Fruit fly (Drosophila melanogaster) whole organism, embryonic: Measurements from ENCODE around the gene Vps26.

ENCODE experiments used
- Asciz ChIP-seq: fragments of 200-800 bp; sonication (Bioruptor generic); optimal IDR thresholded peaks from 2 replicates; lab custom pipeline; 2017; ENCODE audit warnings: missing biosample characterization, mild to moderate bottlenecking, missing genetic modification characterization, missing genetic modification reagents
- CG10654 ChIP-seq: fragments of 200-800 bp; sonication (Bioruptor generic); optimal IDR thresholded peaks from 2 replicates; lab custom pipeline; 2016; ENCODE audit warnings: missing biosample characterization, missing genetic modification characterization
- CG10979 ChIP-seq: fragments of 200-800 bp; sonication (Bioruptor generic); optimal IDR thresholded peaks from 2 replicates; lab custom pipeline; 2018; ENCODE audit warnings: missing biosample characterization, mild to moderate bottlenecking, missing genetic modification characterization, moderate library complexity
- CG13287 ChIP-seq: fragments of 200-800 bp; sonication (Bioruptor generic); IDR thresholded peaks from 2 replicates; pipeline ENCODE4 v1.3.6; 2022; ENCODE audit warnings: missing biosample characterization, missing genetic modification characterization; ENCODE audit not compliant: partially characterized antibody
- CG14050 ChIP-seq: fragments of 200-800 bp; sonication (Bioruptor generic); IDR thresholded peaks from 3 replicates; pipeline ENCODE4 v1.3.6; 2022; ENCODE audit warnings: missing biosample characterization, missing genetic modification characterization
- CG14667 ChIP-seq: fragments of 200-800 bp; sonication (Bioruptor generic); IDR thresholded peaks from 2 replicates; pipeline ENCODE4 v1.3.6; 2022; ENCODE audit warnings: missing biosample characterization, missing genetic modification characterization
- CG15269 ChIP-seq: fragments of 200-800 bp; sonication (Bioruptor generic); optimal IDR thresholded peaks from 2 replicates; lab custom pipeline; 2018; ENCODE audit warnings: missing biosample characterization, mild to moderate bottlenecking, missing genetic modification characterization, moderate library complexity
- CG15479 ChIP-seq: fragments of 200-800 bp; sonication (Bioruptor generic); optimal IDR thresholded peaks from 3 replicates; lab custom pipeline; 2019; ENCODE audit warnings: missing biosample characterization, mild to moderate bottlenecking, missing genetic modification characterization, moderate library complexity
- CG17912 ChIP-seq: fragments of 200-800 bp; sonication (Bioruptor generic); optimal IDR thresholded peaks from 2 replicates; lab custom pipeline; 2018; ENCODE audit warnings: missing biosample characterization, mild to moderate bottlenecking, missing genetic modification characterization
- CG18476 ChIP-seq: fragments of 200-800 bp; sonication (Bioruptor generic); optimal IDR thresholded peaks from 2 replicates; lab custom pipeline; 2016; ENCODE audit warnings: missing biosample characterization, mild to moderate bottlenecking, missing genetic modification characterization
- CG2129 ChIP-seq: fragments of 200-800 bp; sonication (Bioruptor generic); IDR thresholded peaks from 2 replicates; pipeline ENCODE4 v1.3.6; 2022; ENCODE audit warnings: missing biosample characterization, missing genetic modification characterization; ENCODE audit not compliant: partially characterized antibody
- CG3065 ChIP-seq: fragments of 200-800 bp; sonication (Bioruptor generic); optimal IDR thresholded peaks from 2 replicates; lab custom pipeline; 2016; ENCODE audit warnings: missing biosample characterization, missing genetic modification characterization
- CG32532 ChIP-seq: fragments of 200-800 bp; sonication (Bioruptor generic); IDR thresholded peaks from 2 replicates; pipeline ENCODE4 v1.3.6; 2022; ENCODE audit warnings: missing biosample characterization, missing genetic modification characterization
- CG3995 ChIP-seq: fragments of 200-800 bp; sonication (Bioruptor generic); optimal IDR thresholded peaks from 3 replicates; lab custom pipeline; 2016; ENCODE audit warnings: missing biosample characterization, missing genetic modification characterization
- CG5245 ChIP-seq: fragments of 200-800 bp; sonication (Bioruptor generic); optimal IDR thresholded peaks from 3 replicates; lab custom pipeline; 2016; ENCODE audit warnings: missing biosample characterization, missing genetic modification characterization
- CG9215 ChIP-seq: fragments of 200-800 bp; sonication (Bioruptor generic); IDR thresholded peaks from 2 replicates; pipeline ENCODE4 v1.3.6; 2022; ENCODE audit warnings: missing biosample characterization, missing genetic modification characterization
- CG9876 ChIP-seq: fragments of 200-800 bp; sonication (Bioruptor generic); optimal IDR thresholded peaks from 2 replicates; lab custom pipeline; 2016; ENCODE audit warnings: missing biosample characterization, missing genetic modification characterization
- D ChIP-seq, 2 experiments: fragments of 200-800 bp in 1 of 2; fragments of >200 bp in 1 of 2; sonication (Bioruptor generic) in 1 of 2; optimal IDR thresholded peaks; 2 replicates in 1 of 2; 3 replicates in 1 of 2; lab custom pipeline; 2017; ENCODE audit warnings: mild to moderate bottlenecking in 1 of 2, missing biosample characterization in 1 of 2, missing genetic modification characterization in 1 of 2, missing genetic modification reagents in 1 of 2
- Dad ChIP-seq: fragments of 200-800 bp; sonication (Bioruptor generic); optimal IDR thresholded peaks from 3 replicates; lab custom pipeline; 2016; ENCODE audit warnings: missing biosample characterization, missing genetic modification characterization
- Dek ChIP-seq: fragments of 200-800 bp; sonication (Bioruptor generic); optimal IDR thresholded peaks from 3 replicates; lab custom pipeline; 2019; ENCODE audit warnings: missing biosample characterization, mild to moderate bottlenecking, missing genetic modification characterization, moderate library complexity
- Doc2 ChIP-seq: fragments of 200-800 bp; sonication (Bioruptor generic); IDR thresholded peaks from 2 replicates; pipeline ENCODE4 v1.3.6; 2022; ENCODE audit warnings: missing biosample characterization, missing genetic modification characterization
- Elba2 ChIP-seq: fragments of 200-800 bp; sonication (Bioruptor generic); optimal IDR thresholded peaks from 3 replicates; lab custom pipeline; 2016; ENCODE audit warnings: missing biosample characterization, missing genetic modification characterization
- Fer2 ChIP-seq: fragments of 200-800 bp; sonication (Bioruptor generic); optimal IDR thresholded peaks from 2 replicates; lab custom pipeline; 2018; ENCODE audit warnings: missing biosample characterization, mild to moderate bottlenecking, missing genetic modification characterization, moderate library complexity
- GATAe ChIP-seq: fragments of 200-800 bp; sonication (Bioruptor generic); conservative IDR thresholded peaks from 2 replicates; pipeline ENCODE4 v1.3.6; 2022; ENCODE audit warnings: missing biosample characterization, missing genetic modification characterization
- Gsc ChIP-seq: fragments of 200-800 bp; sonication (Bioruptor generic); IDR thresholded peaks from 2 replicates; pipeline ENCODE4 v1.3.6; 2022; ENCODE audit warnings: missing biosample characterization, missing genetic modification characterization
- HHEX ChIP-seq: fragments of 200-800 bp; sonication (Bioruptor generic); optimal IDR thresholded peaks from 3 replicates; lab custom pipeline; 2017; ENCODE audit warnings: missing biosample characterization, mild to moderate bottlenecking, missing genetic modification characterization, missing genetic modification reagents
- Hand ChIP-seq: fragments of 200-800 bp; sonication (Bioruptor generic); optimal IDR thresholded peaks from 2 replicates; lab custom pipeline; 2017; ENCODE audit warnings: mild to moderate bottlenecking, missing biosample characterization, missing genetic modification reagents, missing genetic modification characterization
- MESR4 ChIP-seq: fragments of 200-800 bp; sonication (Bioruptor generic); optimal IDR thresholded peaks from 2 replicates; lab custom pipeline; 2018; ENCODE audit warnings: missing biosample characterization, mild to moderate bottlenecking, missing genetic modification characterization, moderate library complexity
- Ptx1 ChIP-seq: fragments of 200-800 bp; sonication (Bioruptor generic); IDR thresholded peaks from 2 replicates; pipeline ENCODE4 v1.3.6; 2022; ENCODE audit warnings: missing biosample characterization, missing genetic modification characterization
- Rfx ChIP-seq: fragments of 200-800 bp; sonication (Bioruptor generic); IDR thresholded peaks from 2 replicates; pipeline ENCODE4 v1.3.6; 2022; ENCODE audit warnings: missing biosample characterization, missing genetic modification characterization
- Six4 ChIP-seq: fragments of 200-800 bp; sonication (Bioruptor generic); optimal IDR thresholded peaks from 2 replicates; lab custom pipeline; 2016; ENCODE audit warnings: missing biosample characterization, missing genetic modification characterization
- Tbp ChIP-seq: fragments of >200 bp; optimal IDR thresholded peaks from 2 replicates; lab custom pipeline; 2018; ENCODE audit warnings: missing biosample characterization, missing genetic modification characterization
- ap ChIP-seq: fragments of 200-800 bp; sonication (Bioruptor generic); IDR thresholded peaks from 2 replicates; pipeline ENCODE4 v1.3.6; 2022; ENCODE audit warnings: missing biosample characterization, missing genetic modification characterization
- ato ChIP-seq: fragments of 200-800 bp; sonication (Bioruptor generic); IDR thresholded peaks from 2 replicates; pipeline ENCODE4 v1.3.6; 2022; ENCODE audit warnings: missing biosample characterization, missing genetic modification characterization; ENCODE audit not compliant: partially characterized antibody
- ci ChIP-seq: fragments of 200-800 bp; sonication (Bioruptor generic); IDR thresholded peaks from 3 replicates; pipeline ENCODE4 v1.3.6; 2022; ENCODE audit warnings: missing biosample characterization, missing genetic modification characterization
- crol ChIP-seq: fragments of 200-800 bp; sonication (Bioruptor generic); IDR thresholded peaks from 2 replicates; pipeline ENCODE4 v1.3.6; 2022; ENCODE audit warnings: missing biosample characterization, missing genetic modification characterization
- cwo ChIP-seq: fragments of 200-800 bp; sonication (Bioruptor generic); optimal IDR thresholded peaks from 3 replicates; lab custom pipeline; 2017; ENCODE audit warnings: missing biosample characterization, missing genetic modification characterization, mild to moderate bottlenecking, moderate library complexity, missing genetic modification reagents
- danr ChIP-seq: fragments of 200-800 bp; sonication (Bioruptor generic); IDR thresholded peaks from 2 replicates; pipeline ENCODE4 v1.3.6; 2022; ENCODE audit warnings: missing biosample characterization, missing genetic modification characterization
- dimm ChIP-seq: fragments of 200-800 bp; sonication (Bioruptor generic); IDR thresholded peaks from 2 replicates; pipeline ENCODE4 v1.3.6; 2022; ENCODE audit warnings: missing biosample characterization, missing genetic modification characterization
- gce ChIP-seq: fragments of 200-800 bp; sonication (Bioruptor generic); IDR thresholded peaks from 3 replicates; pipeline ENCODE4 v1.3.6; 2022; ENCODE audit warnings: missing biosample characterization, missing genetic modification characterization
- gem ChIP-seq: fragments of 200-800 bp; sonication (Bioruptor generic); optimal IDR thresholded peaks from 2 replicates; lab custom pipeline; 2019; ENCODE audit warnings: missing biosample characterization, mild to moderate bottlenecking, missing genetic modification characterization, moderate library complexity
- kni ChIP-seq: fragments of 200-800 bp; sonication (Bioruptor generic); optimal IDR thresholded peaks from 3 replicates; lab custom pipeline; 2017; ENCODE audit warnings: mild to moderate bottlenecking, missing biosample characterization, missing genetic modification reagents, missing genetic modification characterization
- lola ChIP-seq, 3 experiments: fragments of >200 bp in 2 of 3; fragments of 200-800 bp in 1 of 3; sonication (Bioruptor generic) in 1 of 3; optimal IDR thresholded peaks; 2 replicates each; lab custom pipeline; 2017 to 2019; ENCODE audit warnings: missing biosample characterization in 3 of 3, missing genetic modification characterization in 3 of 3, mild to moderate bottlenecking in 1 of 3, moderate library complexity in 1 of 3
- mld ChIP-seq: fragments of 200-800 bp; sonication (Bioruptor generic); IDR thresholded peaks from 3 replicates; pipeline ENCODE4 v1.3.6; 2022; ENCODE audit warnings: missing biosample characterization, missing genetic modification characterization; ENCODE audit not compliant: partially characterized antibody
- nerfin-2 ChIP-seq: fragments of 200-800 bp; sonication (Bioruptor generic); IDR thresholded peaks from 2 replicates; pipeline ENCODE4 v1.3.6; 2022; ENCODE audit warnings: missing biosample characterization, missing genetic modification characterization; ENCODE audit not compliant: partially characterized antibody
- nmo ChIP-seq: fragments of 200-800 bp; sonication (Bioruptor generic); optimal IDR thresholded peaks from 2 replicates; lab custom pipeline; 2018; ENCODE audit warnings: missing biosample characterization, mild to moderate bottlenecking, missing genetic modification characterization, moderate library complexity
- odd ChIP-seq: fragments of 200-800 bp; sonication (Bioruptor generic); optimal IDR thresholded peaks from 2 replicates; lab custom pipeline; 2017; ENCODE audit warnings: missing biosample characterization, mild to moderate bottlenecking, missing genetic modification characterization
- onecut ChIP-seq: fragments of 200-800 bp; sonication (Bioruptor generic); IDR thresholded peaks from 2 replicates; pipeline ENCODE4 v1.3.6; 2022; ENCODE audit warnings: missing biosample characterization, missing genetic modification characterization
- pum ChIP-seq: fragments of 200-800 bp; sonication (Bioruptor generic); optimal IDR thresholded peaks from 2 replicates; lab custom pipeline; 2016; ENCODE audit warnings: missing biosample characterization, missing genetic modification characterization

Vps26 gene

DNA sequence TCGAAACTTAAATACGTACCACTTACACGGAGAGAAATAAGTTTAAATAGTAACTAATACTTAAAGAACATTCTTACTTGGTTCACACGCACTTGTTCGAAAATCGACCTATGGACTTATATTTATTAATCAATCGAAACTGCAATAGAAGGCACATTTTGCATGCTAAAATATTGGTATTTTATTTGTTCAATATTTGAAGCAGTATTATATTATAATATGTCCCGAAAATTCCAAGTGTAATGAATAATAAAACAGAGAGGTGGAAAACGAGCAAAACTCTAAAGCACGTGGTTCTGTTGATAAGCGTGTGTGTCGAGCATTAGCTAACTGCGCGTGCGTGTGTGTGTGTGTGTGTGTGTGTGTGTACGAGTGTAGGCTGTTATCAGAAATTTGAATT lies 23.7 kb upstream of the Vps26 start (continued):
- TF ChIP-seq gem (peak; percentile 94), gce (GFP tag; lab: Robert Waterston, UW) (no peak; the same call in 2 of the 3 replicates), Rfx (GFP tag; lab: Robert Waterston, UW) (peak; percentile 89), CG2129 (GFP tag; lab: Robert Waterston, UW) (no peak), Six4 (GFP tag; lab: Kevin White, UChicago) (peak; percentile 61), CG3065 (peak; percentile 5), MESR4 (GFP tag; lab: Kevin White, UChicago) (peak; percentile 37), onecut (GFP tag; lab: Robert Waterston, UW) (peak; percentile 49; the same call in 1 of the 2 replicates), pum (GFP tag; lab: Kevin White, UChicago) (peak; percentile 58), Elba2 (GFP tag; lab: Kevin White, UChicago) (no peak), crol (no peak; the same call in 1 of the 2 replicates), CG14050 (GFP tag; lab: Robert Waterston, UW) (peak; percentile 61; the same call in 2 of the 3 replicates), CG15479 (GFP tag; lab: Kevin White, UChicago) (peak; percentile 41), ci (peak; percentile 74; the same call in 2 of the 3 replicates), Dad (GFP tag; lab: Kevin White, UChicago) (peak; percentile 75), ap (GFP tag; lab: Robert Waterston, UW) (no peak), D (optimal IDR thresholded peaks at IDR 0.05; lab: Kevin White, UChicago) (no peak), D (GFP tag; optimal IDR thresholded peaks at IDR 0.05; lab: Kevin White, UChicago) (peak; percentile 64), mld (no peak), CG10979 (tag; lab: Kevin White, UChicago) (peak; percentile 76), CG15269 (tag; lab: Kevin White, UChicago) (peak; percentile 91), lola (GFP tag; optimal IDR thresholded peaks at IDR 0.05; lab: Kevin White, UChicago) (peak in 1 of 3 experiments; percentile 52), Asciz (GFP tag; lab: Kevin White, UChicago) (peak; percentile 70), odd (GFP tag; lab: Kevin White, UChicago) (peak; percentile 74), HHEX (GFP tag; lab: Kevin White, UChicago) (peak; percentile 90), cwo (peak; percentile 99), CG10654 (peak; percentile 67), Gsc (GFP tag; lab: Robert Waterston, UW) (no peak), CG17912 (GFP tag; lab: Kevin White, UChicago) (peak; percentile 16), dimm (no peak), Tbp (GFP tag; lab: Kevin White, UChicago) (no peak), CG14667 (peak; percentile 58; the same call in 1 of the 2 replicates), nerfin-2 (GFP tag; lab: Robert Waterston, UW) (no peak), CG9876 (GFP tag; lab: Kevin White, UChicago) (peak; percentile 35), CG13287 (GFP tag; lab: Robert Waterston, UW) (no peak), Dek (tag; lab: Kevin White, UChicago) (peak; percentile 92), GATAe (GFP tag; lab: Robert Waterston, UW) (peak; percentile 50; the same call in 1 of the 2 replicates), CG9215 (peak; percentile 75), kni (GFP tag; lab: Kevin White, UChicago) (no peak), Fer2 (tag; lab: Kevin White, UChicago) (peak; percentile 87), ato (GFP tag; lab: Robert Waterston, UW) (no peak), nmo (GFP tag; lab: Kevin White, UChicago) (peak; percentile 84), CG3995 (GFP tag; lab: Kevin White, UChicago) (peak; percentile 54), CG32532 (GFP tag; lab: Robert Waterston, UW) (peak; percentile 91), Doc2 (GFP tag; lab: Robert Waterston, UW) (0 out of 2 replicates have a peak, but pooled peaks have one; percentile 47), CG5245 (peak; percentile 51), Ptx1 (GFP tag; lab: Robert Waterston, UW) (peak; percentile 82), Hand (GFP tag; lab: Kevin White, UChicago) (peak; percentile 92), CG18476 (peak; percentile 82), danr (GFP tag; lab: Robert Waterston, UW) (no peak)
